Fruit fly (Drosophila melanogaster) whole organism, embryonic: ENCODE data around the gene CG9616.
A peak's percentile ranks its signal among the peaks of the same experiment; 100 is the strongest.

ENCODE experiments used
- Ada2b ChIP-seq: fragments of 200-800 bp; sonication (Bioruptor generic); IDR thresholded peaks from 2 replicates; pipeline ENCODE4 v1.3.6; 2022; ENCODE audit warnings: missing biosample characterization, missing genetic modification characterization
- CG10462 ChIP-seq: fragments of 200-800 bp; sonication (Bioruptor generic); optimal IDR thresholded peaks from 2 replicates; lab custom pipeline; 2016; ENCODE audit warnings: missing biosample characterization, missing genetic modification characterization
- CG12236 ChIP-seq: fragments of 200-800 bp; sonication (Bioruptor generic); optimal IDR thresholded peaks from 2 replicates; lab custom pipeline; 2016; ENCODE audit warnings: missing biosample characterization, missing genetic modification characterization
- CG12942 ChIP-seq: fragments of 200-800 bp; sonication (Bioruptor generic); optimal IDR thresholded peaks from 3 replicates; lab custom pipeline; 2016; ENCODE audit warnings: missing biosample characterization, missing genetic modification characterization
- CG14667 ChIP-seq: fragments of 200-800 bp; sonication (Bioruptor generic); IDR thresholded peaks from 2 replicates; pipeline ENCODE4 v1.3.6; 2022; ENCODE audit warnings: missing biosample characterization, missing genetic modification characterization
- CG17385 ChIP-seq: fragments of 200-800 bp; sonication (Bioruptor generic); optimal IDR thresholded peaks from 3 replicates; lab custom pipeline; 2018; ENCODE audit warnings: missing biosample characterization, mild to moderate bottlenecking, missing genetic modification characterization
- CG3065 ChIP-seq: fragments of 200-800 bp; sonication (Bioruptor generic); optimal IDR thresholded peaks from 2 replicates; lab custom pipeline; 2016; ENCODE audit warnings: missing biosample characterization, missing genetic modification characterization
- CG31365 ChIP-seq: fragments of 200-800 bp; sonication (Bioruptor generic); optimal IDR thresholded peaks from 2 replicates; lab custom pipeline; 2018; ENCODE audit warnings: missing biosample characterization, mild to moderate bottlenecking, missing genetic modification characterization
- CG3281 ChIP-seq: fragments of 200-800 bp; sonication (Bioruptor generic); optimal IDR thresholded peaks from 3 replicates; lab custom pipeline; 2017; ENCODE audit warnings: missing biosample characterization, mild to moderate bottlenecking, missing genetic modification characterization
- CG4328 ChIP-seq: fragments of 200-800 bp; sonication (Bioruptor generic); optimal IDR thresholded peaks from 3 replicates; lab custom pipeline; 2017; ENCODE audit warnings: missing biosample characterization, missing genetic modification reagents, missing genetic modification characterization
- CG4617 ChIP-seq: fragments of 200-800 bp; sonication (Bioruptor generic); optimal IDR thresholded peaks from 3 replicates; lab custom pipeline; 2016; ENCODE audit warnings: missing biosample characterization, missing genetic modification characterization, borderline replicate concordance
- CG6654 ChIP-seq: fragments of 200-800 bp; sonication (Bioruptor generic); optimal IDR thresholded peaks from 2 replicates; lab custom pipeline; 2017; ENCODE audit warnings: missing biosample characterization, mild to moderate bottlenecking, missing genetic modification characterization
- CG8089 ChIP-seq: fragments of 200-800 bp; sonication (Bioruptor generic); optimal IDR thresholded peaks from 3 replicates; lab custom pipeline; 2016; ENCODE audit warnings: missing biosample characterization, missing genetic modification characterization
- Chrac-16 ChIP-seq: fragments of 200-800 bp; sonication (Bioruptor generic); optimal IDR thresholded peaks from 3 replicates; lab custom pipeline; 2016; ENCODE audit warnings: missing biosample characterization, missing genetic modification characterization
- Dip2 ChIP-seq: fragments of 200-800 bp; sonication (Bioruptor generic); IDR thresholded peaks from 2 replicates; pipeline ENCODE4 v1.3.6; 2022; ENCODE audit warnings: missing biosample characterization, missing genetic modification characterization
- Drgx ChIP-seq: fragments of 200-800 bp; sonication (Bioruptor generic); IDR thresholded peaks from 2 replicates; pipeline ENCODE4 v1.3.6; 2022; ENCODE audit warnings: missing biosample characterization, missing genetic modification characterization
- E2f1 ChIP-seq: fragments of 200-800 bp; sonication (Bioruptor generic); IDR thresholded peaks from 2 replicates; pipeline ENCODE4 v1.3.6; 2022; ENCODE audit warnings: missing biosample characterization, missing genetic modification characterization
- Ets65A ChIP-seq: fragments of 200-800 bp; sonication (Bioruptor generic); peaks from one replicate; lab custom pipeline; 2016; ENCODE audit warnings: missing biosample characterization, missing genetic modification characterization
- Kr ChIP-seq: fragments of 200-800 bp; sonication (Bioruptor generic); optimal IDR thresholded peaks from 2 replicates; lab custom pipeline; 2017; ENCODE audit warnings: missing biosample characterization, mild to moderate bottlenecking, missing genetic modification characterization
- MESR4 ChIP-seq: fragments of 200-800 bp; sonication (Bioruptor generic); optimal IDR thresholded peaks from 2 replicates; lab custom pipeline; 2018; ENCODE audit warnings: missing biosample characterization, mild to moderate bottlenecking, missing genetic modification characterization, moderate library complexity
- Med ChIP-seq: fragments of 200-800 bp; sonication (Bioruptor generic); peaks from one replicate; lab custom pipeline; 2016; ENCODE audit warnings: missing biosample characterization, missing genetic modification characterization, mild to moderate bottlenecking, inconsistent platforms, moderate library complexity
- Oli ChIP-seq: fragments of 200-800 bp; sonication (Bioruptor generic); optimal IDR thresholded peaks from 2 replicates; lab custom pipeline; 2018; ENCODE audit warnings: missing biosample characterization, mild to moderate bottlenecking, missing genetic modification characterization, moderate library complexity
- PHDP ChIP-seq: fragments of 200-800 bp; sonication (Bioruptor generic); optimal IDR thresholded peaks from 3 replicates; lab custom pipeline; 2018; ENCODE audit warnings: missing biosample characterization, mild to moderate bottlenecking, missing genetic modification characterization, moderate library complexity
- Scr ChIP-seq: fragments of 200-800 bp; sonication (Bioruptor generic); IDR thresholded peaks from 2 replicates; pipeline ENCODE4 v1.3.6; 2022; ENCODE audit warnings: missing biosample characterization, missing genetic modification characterization; ENCODE audit not compliant: partially characterized antibody
- Side ChIP-seq: fragments of 200-800 bp; sonication (Bioruptor generic); optimal IDR thresholded peaks from 2 replicates; lab custom pipeline; 2016; ENCODE audit warnings: missing biosample characterization, missing genetic modification characterization
- ab ChIP-seq: fragments of 200-800 bp; sonication (Bioruptor generic); optimal IDR thresholded peaks from 2 replicates; lab custom pipeline; 2016; ENCODE audit warnings: missing biosample characterization, missing genetic modification characterization
- bsh ChIP-seq, 2 experiments: fragments of 200-800 bp; sonication (Bioruptor generic); optimal IDR thresholded peaks; 2 replicates each; lab custom pipeline; 2017 to 2018; ENCODE audit warnings: mild to moderate bottlenecking in 2 of 2, missing biosample characterization in 2 of 2, missing genetic modification characterization in 2 of 2, moderate library complexity in 1 of 2
- eve ChIP-seq, 2 experiments: fragments of >200 bp; optimal IDR thresholded peaks; 2 replicates each; lab custom pipeline; 2017; ENCODE audit warnings: missing biosample characterization in 2 of 2, missing genetic modification characterization in 2 of 2
- exex ChIP-seq: fragments of 200-800 bp; sonication (Bioruptor generic); optimal IDR thresholded peaks from 4 replicates; lab custom pipeline; 2018; ENCODE audit warnings: missing biosample characterization, mild to moderate bottlenecking, missing genetic modification characterization, moderate library complexity
- ftz-f1 ChIP-seq: fragments of 200-800 bp; sonication (Bioruptor generic); optimal IDR thresholded peaks from 2 replicates; lab custom pipeline; 2016; ENCODE audit warnings: missing biosample characterization, missing genetic modification characterization
- grn ChIP-seq: fragments of 200-800 bp; sonication (Bioruptor generic); optimal IDR thresholded peaks from 3 replicates; lab custom pipeline; 2017; ENCODE audit warnings: missing biosample characterization, missing genetic modification characterization
- gro ChIP-seq: fragments of 200-800 bp; sonication (Bioruptor generic); optimal IDR thresholded peaks from 2 replicates; lab custom pipeline; 2016; ENCODE audit warnings: missing biosample characterization, missing genetic modification characterization
- lab ChIP-seq: fragments of 200-800 bp; sonication (Bioruptor generic); optimal IDR thresholded peaks from 3 replicates; lab custom pipeline; 2017; ENCODE audit warnings: missing biosample characterization, missing genetic modification characterization, mild to moderate bottlenecking, moderate library complexity, missing genetic modification reagents
- lbe ChIP-seq: fragments of 200-800 bp; sonication (Bioruptor generic); optimal IDR thresholded peaks from 2 replicates; lab custom pipeline; 2016; ENCODE audit warnings: missing biosample characterization, mild to moderate bottlenecking, missing genetic modification characterization
- mam ChIP-seq: fragments of 200-800 bp; sonication (Bioruptor generic); optimal IDR thresholded peaks from 3 replicates; lab custom pipeline; 2016; ENCODE audit warnings: missing biosample characterization, missing genetic modification characterization
- sens ChIP-seq: fragments of 200-800 bp; sonication (Bioruptor generic); peaks from one replicate; lab custom pipeline; 2016; ENCODE audit warnings: missing biosample characterization, missing genetic modification characterization
- sug ChIP-seq: fragments of 200-800 bp; optimal IDR thresholded peaks from 2 replicates; lab custom pipeline; 2019; ENCODE audit warnings: missing biosample characterization, mild to moderate bottlenecking, missing genetic modification characterization, moderate library complexity
- wdn ChIP-seq: fragments of 200-800 bp; sonication (Bioruptor generic); IDR thresholded peaks from 2 replicates; pipeline ENCODE4 v1.3.6; 2022; ENCODE audit warnings: missing biosample characterization, missing genetic modification characterization

Gene CG9616

DNA sequence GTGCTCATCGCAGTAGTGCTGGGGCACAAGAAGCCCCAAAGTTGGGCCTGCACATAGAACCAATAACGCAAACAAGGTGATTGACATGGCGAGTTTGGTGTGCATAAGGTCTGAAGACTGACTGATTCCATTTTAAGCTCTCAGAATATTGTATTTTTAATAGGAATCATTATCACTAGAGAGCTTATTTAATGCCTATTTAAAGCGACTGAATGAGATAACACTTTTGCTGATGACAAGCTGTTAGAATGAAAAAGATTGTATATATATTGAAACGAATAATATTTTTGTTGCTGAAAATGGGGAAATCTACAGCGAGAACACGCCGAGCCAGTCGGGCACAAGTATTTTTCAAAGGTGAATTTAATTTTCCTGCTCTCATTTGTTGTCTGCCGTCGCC is at the start of gene CG9616:
Gene CG9616 (minus strand): TSS at position 101 of the 400 bp plus-strand sequence.
- no peak for TF ChIP-seq wdn
- TF ChIP-seq Ets65A (GFP tag; lab: Kevin White, UChicago), result peak; percentile 68

DNA sequence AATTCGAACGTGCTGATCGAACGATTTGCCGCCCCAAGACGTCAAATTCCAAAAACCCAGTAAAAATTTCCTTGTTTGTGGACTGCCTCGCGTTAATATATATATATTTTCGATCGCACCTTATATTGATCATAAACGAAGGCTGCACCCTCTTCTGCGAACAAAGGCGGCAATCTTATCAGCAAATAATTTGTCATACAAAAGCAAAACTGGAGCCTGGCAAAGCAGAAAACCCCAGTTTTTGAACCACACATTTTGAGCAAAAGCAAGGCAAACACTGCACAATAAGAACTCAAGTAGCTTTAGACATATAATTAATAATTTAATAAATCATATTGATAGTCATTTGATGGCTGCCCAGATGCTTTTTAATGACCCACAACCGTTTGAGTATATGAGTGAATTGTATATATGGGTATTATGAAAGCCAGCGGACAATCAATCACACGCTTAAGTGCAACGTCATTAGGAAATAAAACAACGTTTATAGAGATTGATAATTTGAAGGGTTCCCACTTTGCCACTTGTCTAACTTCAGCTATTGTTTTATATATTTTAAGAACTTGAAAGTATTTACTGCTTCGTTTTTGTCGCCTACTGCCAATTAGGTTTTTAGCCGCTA is 49.2 kb upstream of the CG9616 start:
- TF ChIP-seq Dip2 (no peak), CG4328 (GFP tag; lab: Kevin White, UChicago) (no peak), lab (GFP tag; lab: Kevin White, UChicago) (peak; percentile 12), MESR4 (GFP tag; lab: Kevin White, UChicago) (no peak), Chrac-16 (GFP tag; lab: Kevin White, UChicago) (no peak), CG10462 (GFP tag; lab: Kevin White, UChicago) (no peak), lbe (peak; percentile 35), Scr (GFP tag; lab: Robert Waterston, UW) (no peak), CG17385 (GFP tag; lab: Kevin White, UChicago) (no peak), CG14667 (GFP tag; lab: Robert Waterston, UW) (no peak), sug (tag; lab: Kevin White, UChicago) (peak; percentile 7), CG4617 (GFP tag; lab: Kevin White, UChicago) (no peak), ab (no peak), CG31365 (tag; lab: Kevin White, UChicago) (no peak), E2f1 (no peak), Med (GFP tag; lab: Kevin White, UChicago) (peak; percentile 30), exex (tag; lab: Kevin White, UChicago) (peak; percentile 3), sens (GFP tag; lab: Kevin White, UChicago) (peak; percentile 52), Oli (tag; lab: Kevin White, UChicago) (no peak), Ada2b (GFP tag; lab: Robert Waterston, UW) (no peak), eve (GFP tag; optimal IDR thresholded peaks at IDR 0.05; lab: Kevin White, UChicago) (no peak), CG3281 (GFP tag; lab: Kevin White, UChicago) (no peak), CG6654 (no peak), CG8089 (GFP tag; lab: Kevin White, UChicago) (no peak), CG12942 (GFP tag; lab: Kevin White, UChicago) (no peak), mam (GFP tag; lab: Kevin White, UChicago) (no peak), grn (GFP tag; lab: Kevin White, UChicago) (peak; percentile 35), wdn (no peak)

dm6 chr3R:14292307-14292711 is 47.0 kb upstream of the CG9616 start:
- TF ChIP-seq gro (GFP tag; lab: Kevin White, UChicago) (no peak), Side (GFP tag; lab: Kevin White, UChicago) (no peak), PHDP (tag; lab: Kevin White, UChicago) (no peak), CG3065 (no peak), Drgx (peak; percentile 7; the same call in 1 of the 2 replicates), CG12236 (GFP tag; lab: Kevin White, UChicago) (no peak), Kr (GFP tag; lab: Kevin White, UChicago) (no peak), bsh (GFP tag; optimal IDR thresholded peaks at IDR 0.05; lab: Kevin White, UChicago) (peak in 1 of 2 experiments; percentile 34), ftz-f1 (GFP tag; lab: Kevin White, UChicago) (no peak)
